Fruit fly (Drosophila melanogaster): Measurements from ENCODE around the gene Lamtor3.

Lamtor3 gene

dm6 chr2L:17448435-17448834, 32.6 kb upstream of the Lamtor3 start:
- TF ChIP-seq Crg-1 (GFP tag; optimal IDR thresholded peaks at IDR 0.05): no peak
- no peak for TF ChIP-seq cnc (optimal IDR thresholded peaks at IDR 0.05)
- no peak for TF ChIP-seq Clk (GFP tag; optimal IDR thresholded peaks at IDR 0.05)
- no peak for TF ChIP-seq CG14711 (tag; optimal IDR thresholded peaks at IDR 0.05)
- peak; percentile 35 for TF ChIP-seq CG7045 (GFP tag; optimal IDR thresholded peaks at IDR 0.05)
- TF ChIP-seq Mnt (GFP tag; optimal IDR thresholded peaks at IDR 0.05): no peak
- peak; percentile 36 for TF ChIP-seq CG12768 (GFP tag; optimal IDR thresholded peaks at IDR 0.05)
- no peak for TF ChIP-seq toe (GFP tag; optimal IDR thresholded peaks at IDR 0.05)
- TF ChIP-seq bab1 (GFP tag; optimal IDR thresholded peaks at IDR 0.05): no peak
- peak; percentile 3 for TF ChIP-seq CG7101 (tag; optimal IDR thresholded peaks at IDR 0.05)
- TF ChIP-seq kay (GFP tag; ENCODE audit: borderline replicate concordance): no peak
- TF ChIP-seq CG5204 (GFP tag; optimal IDR thresholded peaks at IDR 0.05): no peak
- TF ChIP-seq CG11617 (GFP tag; optimal IDR thresholded peaks at IDR 0.05): no peak
- peak; percentile 4 for TF ChIP-seq tj (GFP tag; optimal IDR thresholded peaks at IDR 0.05)
- no peak for TF ChIP-seq Hr96 (GFP tag; optimal IDR thresholded peaks at IDR 0.05)
- TF ChIP-seq CG1620 (GFP tag; optimal IDR thresholded peaks at IDR 0.05): no peak
- TF ChIP-seq ovo (GFP tag; optimal IDR thresholded peaks at IDR 0.05): no peak
- TF ChIP-seq CG33017 (tag; optimal IDR thresholded peaks at IDR 0.05): no peak
- peak; percentile 3 for TF ChIP-seq pad (GFP tag; optimal IDR thresholded peaks at IDR 0.05)
- peak; percentile 79 for TF ChIP-seq cic (GFP tag; optimal IDR thresholded peaks at IDR 0.05)

DNA sequence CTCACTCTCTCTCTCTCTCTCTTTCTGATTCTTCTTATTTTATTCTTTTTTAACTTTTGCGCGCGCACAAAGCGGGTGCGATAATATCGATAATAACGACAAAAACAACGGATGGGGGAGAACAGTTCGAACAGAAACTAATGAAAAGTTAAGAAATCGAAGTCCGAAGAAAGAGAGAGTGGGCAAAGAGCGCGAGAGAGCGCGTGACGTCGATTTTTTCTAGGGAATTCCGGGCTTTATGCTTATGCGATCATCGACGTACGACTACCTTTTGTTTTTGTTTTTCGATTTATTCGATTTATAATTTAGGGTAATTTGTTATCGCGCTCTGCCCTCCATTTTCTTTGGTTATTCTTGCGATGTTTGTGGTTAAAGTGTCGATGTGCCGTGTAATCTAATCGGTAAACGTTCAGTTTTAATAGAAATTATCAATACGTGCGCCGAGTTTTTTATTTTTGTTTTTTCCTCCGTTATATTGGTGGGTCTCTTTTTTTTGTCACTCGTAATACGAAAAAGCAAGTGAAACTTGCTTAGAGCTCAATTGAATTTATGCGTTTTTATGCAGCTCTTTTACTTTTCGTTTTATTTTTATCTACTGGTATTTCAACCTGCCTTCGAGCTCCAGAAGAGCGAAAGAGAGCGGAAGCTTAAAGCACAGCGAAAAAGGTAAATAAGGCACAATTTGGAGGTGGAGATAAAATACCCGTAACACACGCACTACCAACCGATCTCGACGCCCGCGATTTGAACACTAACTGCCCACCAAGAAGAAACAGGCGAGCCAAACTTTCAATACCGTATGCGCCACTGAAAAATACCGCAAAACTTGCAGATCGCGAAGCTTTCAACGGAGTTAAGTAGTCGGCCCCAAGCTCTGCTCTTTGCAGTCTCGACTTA, 31.2 kb upstream of the Lamtor3 start, which contains the start of gene dl:
TSS of gene dl (minus strand) at position 757 of the 897 bp plus-strand sequence.
- TF ChIP-seq CG5204 (GFP tag; optimal IDR thresholded peaks at IDR 0.05) (no peak), CG7101 (tag; optimal IDR thresholded peaks at IDR 0.05) (no peak), ovo (GFP tag; optimal IDR thresholded peaks at IDR 0.05) (peak; percentile 56), cnc (optimal IDR thresholded peaks at IDR 0.05) (no peak), CG33017 (tag; optimal IDR thresholded peaks at IDR 0.05) (peak; percentile 3), kay (GFP tag; ENCODE audit: borderline replicate concordance) (peak; percentile 86), Hr96 (GFP tag; optimal IDR thresholded peaks at IDR 0.05) (no peak), toe (GFP tag; optimal IDR thresholded peaks at IDR 0.05) (no peak), tj (GFP tag; optimal IDR thresholded peaks at IDR 0.05) (peak; percentile 16), CG12768 (GFP tag; optimal IDR thresholded peaks at IDR 0.05) (peak; percentile 1), cic (GFP tag; optimal IDR thresholded peaks at IDR 0.05) (no peak), CG1620 (GFP tag; optimal IDR thresholded peaks at IDR 0.05) (no peak), CG11617 (GFP tag; optimal IDR thresholded peaks at IDR 0.05) (peak; percentile 41), CG7045 (GFP tag; optimal IDR thresholded peaks at IDR 0.05) (no peak), Mnt (GFP tag; optimal IDR thresholded peaks at IDR 0.05) (peak; percentile 26), Crg-1 (GFP tag; optimal IDR thresholded peaks at IDR 0.05) (no peak)

DNA sequence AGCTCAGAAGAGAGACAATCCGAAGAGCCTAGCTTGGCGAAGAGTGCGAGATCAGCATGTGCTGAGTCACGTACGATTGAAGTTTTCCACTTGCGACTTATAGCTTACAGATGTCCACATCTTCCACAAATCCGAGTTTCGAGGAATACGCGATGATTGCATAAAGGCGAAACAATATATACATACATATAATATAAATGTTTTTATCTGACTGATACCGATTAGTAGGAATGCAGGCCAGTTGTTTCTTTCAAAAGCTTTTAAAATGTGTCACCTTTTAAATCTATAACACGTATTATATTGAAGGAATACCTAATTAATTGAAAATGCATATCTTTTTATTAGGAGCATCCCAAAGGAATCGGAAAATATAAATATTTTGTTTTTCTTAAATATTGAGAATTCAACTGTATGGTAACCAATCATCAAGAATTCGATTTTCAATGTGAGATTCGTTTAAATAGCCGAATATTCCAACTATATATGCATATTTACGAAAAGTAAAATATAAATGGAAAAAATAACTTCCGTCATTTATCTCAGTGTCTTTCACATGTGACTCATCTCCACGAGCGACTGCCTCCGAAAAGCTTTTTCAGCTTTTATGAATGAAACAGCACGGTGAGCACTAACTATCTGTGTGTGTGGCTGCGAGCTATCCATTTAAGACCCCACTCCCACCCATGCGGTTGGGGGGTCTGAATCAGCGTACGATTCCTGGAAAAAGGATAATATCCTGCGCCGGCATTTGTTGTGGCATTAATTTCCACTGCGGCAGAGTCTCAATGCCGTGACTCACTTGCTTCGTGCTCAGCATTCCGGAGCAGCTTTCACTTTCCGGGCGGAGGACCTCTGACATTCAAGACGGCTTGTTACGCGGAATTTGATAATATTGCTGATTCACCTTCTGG, 30.3 kb upstream of the Lamtor3 start:
- TF ChIP-seq pad (GFP tag; optimal IDR thresholded peaks at IDR 0.05) (peak; percentile 30), Clk (GFP tag; optimal IDR thresholded peaks at IDR 0.05) (no peak), CG14711 (tag; optimal IDR thresholded peaks at IDR 0.05) (peak; percentile 68), Crg-1 (GFP tag; optimal IDR thresholded peaks at IDR 0.05) (peak; percentile 55), CG5204 (GFP tag; optimal IDR thresholded peaks at IDR 0.05) (peak; percentile 66), bab1 (GFP tag; optimal IDR thresholded peaks at IDR 0.05) (peak; percentile 40), CG12768 (GFP tag; optimal IDR thresholded peaks at IDR 0.05) (peak; percentile 51), CG7045 (GFP tag; optimal IDR thresholded peaks at IDR 0.05) (peak; percentile 73), Hr96 (GFP tag; optimal IDR thresholded peaks at IDR 0.05) (peak; percentile 35), CG11617 (GFP tag; optimal IDR thresholded peaks at IDR 0.05) (peak; percentile 75), cnc (optimal IDR thresholded peaks at IDR 0.05) (peak; percentile 85 to 87), toe (GFP tag; optimal IDR thresholded peaks at IDR 0.05) (peak; percentile 33), CG7101 (tag; optimal IDR thresholded peaks at IDR 0.05) (peak; percentile 75), kay (GFP tag; ENCODE audit: borderline replicate concordance) (peak; percentile 99), CG1620 (GFP tag; optimal IDR thresholded peaks at IDR 0.05) (no peak), cic (GFP tag; optimal IDR thresholded peaks at IDR 0.05) (peak; percentile 98), ovo (GFP tag; optimal IDR thresholded peaks at IDR 0.05) (no peak), Mnt (GFP tag; optimal IDR thresholded peaks at IDR 0.05) (peak; percentile 19), CG33017 (tag; optimal IDR thresholded peaks at IDR 0.05) (peak; percentile 64), tj (GFP tag; optimal IDR thresholded peaks at IDR 0.05) (peak; percentile 21)

- TF ChIP-seq ovo (GFP tag; optimal IDR thresholded peaks at IDR 0.05) (no peak), kay (GFP tag; ENCODE audit: borderline replicate concordance) (no peak), cic (GFP tag; optimal IDR thresholded peaks at IDR 0.05) (no peak), Crg-1 (GFP tag; optimal IDR thresholded peaks at IDR 0.05) (no peak), CG7045 (GFP tag; optimal IDR thresholded peaks at IDR 0.05) (no peak), Clk (GFP tag; optimal IDR thresholded peaks at IDR 0.05) (no peak), CG12768 (GFP tag; optimal IDR thresholded peaks at IDR 0.05) (no peak), CG5204 (GFP tag; optimal IDR thresholded peaks at IDR 0.05) (no peak), CG7101 (tag; optimal IDR thresholded peaks at IDR 0.05) (no peak), Mnt (GFP tag; optimal IDR thresholded peaks at IDR 0.05) (no peak), Hr96 (GFP tag; optimal IDR thresholded peaks at IDR 0.05) (no peak), CG14711 (tag; optimal IDR thresholded peaks at IDR 0.05) (no peak), CG11617 (GFP tag; optimal IDR thresholded peaks at IDR 0.05) (no peak), toe (GFP tag; optimal IDR thresholded peaks at IDR 0.05) (no peak), CG1620 (GFP tag; optimal IDR thresholded peaks at IDR 0.05) (no peak)
Measured at dm6 chr2L:17452084-17452483, 28.9 kb upstream of the Lamtor3 start.
